4 fruit fly cellular contexts compared by ENCODE assay signal in genomic region chr2L:6476753-6477152, dm6.
TF ChIP-seq lines count a peak whose summit lies in the region.

Gene CG9536 (minus strand): TSS chr2L:6476975.

- TF ChIP-seq CTCF in whole organism, embryonic (GFP tag; optimal IDR thresholded peaks at IDR 0.05; lab: Kevin White, UChicago) = no peak

TF ChIP-seq in whole organism, adult, 20 proteins besides CTCF, POLR2A, EP300 and RAD21:
- TF ChIP-seq CG33017 (tag; optimal IDR thresholded peaks at IDR 0.05; lab: Kevin White, UChicago) (no peak), bab1 (GFP tag; optimal IDR thresholded peaks at IDR 0.05; lab: Kevin White, UChicago) (peak; percentile 75), CG1620 (GFP tag; optimal IDR thresholded peaks at IDR 0.05; lab: Kevin White, UChicago) (no peak), pad (GFP tag; optimal IDR thresholded peaks at IDR 0.05; lab: Kevin White, UChicago) (no peak), cic (GFP tag; optimal IDR thresholded peaks at IDR 0.05; lab: Kevin White, UChicago) (no peak), tj (GFP tag; optimal IDR thresholded peaks at IDR 0.05; lab: Kevin White, UChicago) (no peak)

TF ChIP-seq in whole organism, embryonic, 481 proteins besides CTCF, POLR2A, EP300 and RAD21 (continues in another document):
- TF ChIP-seq CG7963 (GFP tag; IDR thresholded peaks at IDR 0.05; lab: Robert Waterston, UW; ENCODE audit: partially characterized antibody) = 0 out of 3 replicates have a peak, but pooled peaks have one; percentile 20
- no peak for TF ChIP-seq CG11085 (GFP tag; IDR thresholded peaks at IDR 0.05; lab: Robert Waterston, UW)
- TF ChIP-seq Taf1 (GFP tag; IDR thresholded peaks at IDR 0.05; lab: Robert Waterston, UW) = no peak
- no peak for TF ChIP-seq CG6175 (GFP tag; IDR thresholded peaks at IDR 0.05; lab: Robert Waterston, UW)
- no peak for TF ChIP-seq ham (GFP tag; IDR thresholded peaks at IDR 0.05; lab: Robert Waterston, UW)
- peak; percentile 14 for TF ChIP-seq CG17829 (tag; optimal IDR thresholded peaks at IDR 0.05; lab: Kevin White, UChicago)
- TF ChIP-seq CG12659 (GFP tag; optimal IDR thresholded peaks at IDR 0.05; lab: Kevin White, UChicago) = peak; percentile 14
- TF ChIP-seq hb (GFP tag; IDR thresholded peaks at IDR 0.05; lab: Robert Waterston, UW; ENCODE audit: partially characterized antibody) = peak; percentile 58; the same call in 1 of the 3 replicates
- peak; percentile 30; the same call in 1 of the 2 replicates for TF ChIP-seq CG3847 (GFP tag; IDR thresholded peaks at IDR 0.05; lab: Robert Waterston, UW)
- TF ChIP-seq CG6813 (GFP tag; optimal IDR thresholded peaks at IDR 0.05; lab: Kevin White, UChicago) = no peak
- TF ChIP-seq zfh1 (GFP tag; IDR thresholded peaks at IDR 0.05; lab: Robert Waterston, UW) = no peak
- no peak for TF ChIP-seq gcm (GFP tag; optimal IDR thresholded peaks at IDR 0.05; lab: Kevin White, UChicago)
- no peak for TF ChIP-seq CG4404 (GFP tag; IDR thresholded peaks at IDR 0.05; lab: Robert Waterston, UW)
- TF ChIP-seq Deaf1 (tag; optimal IDR thresholded peaks at IDR 0.05; lab: Kevin White, UChicago) = peak; percentile 50
- TF ChIP-seq vvl (GFP tag; IDR thresholded peaks at IDR 0.05; lab: Robert Waterston, UW) = 0 out of 2 replicates have a peak, but pooled peaks have one; percentile 25
- TF ChIP-seq CkIIα-i1 (GFP tag; IDR thresholded peaks at IDR 0.05; lab: Robert Waterston, UW) = no peak
- TF ChIP-seq pzg (GFP tag; optimal IDR thresholded peaks at IDR 0.05; lab: Kevin White, UChicago) = peak; percentile 77
- no peak for TF ChIP-seq CG18262 (tag; optimal IDR thresholded peaks at IDR 0.05; lab: Kevin White, UChicago)
- TF ChIP-seq zfh2 (GFP tag; optimal IDR thresholded peaks at IDR 0.05; lab: Kevin White, UChicago) = no peak
- no peak for TF ChIP-seq CG7839 (tag; optimal IDR thresholded peaks at IDR 0.05; lab: Kevin White, UChicago)
- no peak for TF ChIP-seq CG6683 (GFP tag; optimal IDR thresholded peaks at IDR 0.05; lab: Kevin White, UChicago)
- peak; percentile 48 for TF ChIP-seq BEAF-32 (GFP tag; optimal IDR thresholded peaks at IDR 0.05; lab: Kevin White, UChicago)
- no peak for TF ChIP-seq CG13123 (GFP tag; optimal IDR thresholded peaks at IDR 0.05; lab: Kevin White, UChicago)
- TF ChIP-seq B-H2 (GFP tag; optimal IDR thresholded peaks at IDR 0.05; lab: Kevin White, UChicago) = no peak
- peak; percentile 59 for TF ChIP-seq Med (GFP tag; lab: Kevin White, UChicago)
- TF ChIP-seq CG10565 (GFP tag; optimal IDR thresholded peaks at IDR 0.05; lab: Kevin White, UChicago) = no peak
- TF ChIP-seq E2f1 (GFP tag; IDR thresholded peaks at IDR 0.05; lab: Robert Waterston, UW) = no peak
- TF ChIP-seq Rx (GFP tag; IDR thresholded peaks at IDR 0.05; lab: Robert Waterston, UW) = no peak

TF ChIP-seq in whole organism, prepupa, 60 proteins besides CTCF, POLR2A, EP300 and RAD21:
- TF ChIP-seq CG1621 (tag; optimal IDR thresholded peaks at IDR 0.05; lab: Kevin White, UChicago) = no peak
- TF ChIP-seq fkh (GFP tag; optimal IDR thresholded peaks at IDR 0.05; lab: Kevin White, UChicago) = peak; percentile 7

TF ChIP-seq in whole organism, wandering third instar larva, 38 proteins besides CTCF, POLR2A, EP300 and RAD21:
- TF ChIP-seq CrebA (GFP tag; optimal IDR thresholded peaks at IDR 0.05; lab: Kevin White, UChicago; ENCODE audit: borderline replicate concordance) (no peak), Rel (GFP tag; optimal IDR thresholded peaks at IDR 0.05; lab: Kevin White, UChicago) (no peak), Rel (tag; optimal IDR thresholded peaks at IDR 0.05; lab: Kevin White, UChicago) (peak; percentile 11), sage (GFP tag; optimal IDR thresholded peaks at IDR 0.05; lab: Kevin White, UChicago) (peak; percentile 18)
